Fruit fly (Drosophila melanogaster) whole organism, wandering third instar larva: ENCODE results near the gene CG31997.

Experiments used
- Abd-B ChIP-seq: fragments of >200 bp; optimal IDR thresholded peaks from 2 replicates; lab custom pipeline; 2017; ENCODE audit warnings: missing biosample characterization, missing genetic modification characterization
- CG9705 ChIP-seq: fragments of 200-800 bp; sonication (Bioruptor generic); optimal IDR thresholded peaks from 2 replicates; lab custom pipeline; 2018; ENCODE audit warnings: missing biosample characterization, mild to moderate bottlenecking, missing genetic modification characterization
- CrebA ChIP-seq: fragments of 200-800 bp; sonication (Bioruptor generic); optimal IDR thresholded peaks from 2 replicates; lab custom pipeline; 2016; ENCODE audit warnings: missing biosample characterization, mild to moderate bottlenecking, missing genetic modification characterization, borderline replicate concordance
- Dfd ChIP-seq: fragments of >200 bp; optimal IDR thresholded peaks from 2 replicates; lab custom pipeline; 2017; ENCODE audit warnings: missing biosample characterization, missing genetic modification characterization
- Dif ChIP-seq: fragments of 200-275, 200-300 bp; sonication (Bioruptor generic); optimal IDR thresholded peaks from 2 replicates; lab custom pipeline; 2018; ENCODE audit warnings: missing biosample characterization, missing genetic modification characterization; ENCODE audit not compliant: partially characterized antibody
- GATAd ChIP-seq: sonication (Bioruptor generic); optimal IDR thresholded peaks from 2 replicates; lab custom pipeline; 2016; ENCODE audit warnings: missing biosample characterization, missing genetic modification characterization
- HLH106 ChIP-seq: fragments of 200-800 bp; optimal IDR thresholded peaks from 3 replicates; lab custom pipeline; 2019; ENCODE audit warnings: missing biosample characterization, mild to moderate bottlenecking, missing genetic modification characterization, moderate library complexity
- Hnf4 ChIP-seq: fragments of 200-800 bp; sonication (Bioruptor generic); optimal IDR thresholded peaks from 2 replicates; lab custom pipeline; 2016; ENCODE audit warnings: missing biosample characterization, mild to moderate bottlenecking, missing genetic modification characterization
- Hr78 ChIP-seq: fragments of >200 bp; optimal IDR thresholded peaks from 2 replicates; lab custom pipeline; 2017; ENCODE audit warnings: missing biosample characterization, missing genetic modification characterization
- Hr83 ChIP-seq: fragments of 200-300 bp; sonication (Bioruptor generic); optimal IDR thresholded peaks from 2 replicates; lab custom pipeline; 2016; ENCODE audit warnings: missing biosample characterization, mild to moderate bottlenecking, missing genetic modification characterization, moderate library complexity; ENCODE audit not compliant: poor library complexity, severe bottlenecking
- Jra ChIP-seq: sonication (Bioruptor generic); optimal IDR thresholded peaks from 2 replicates; lab custom pipeline; 2016; ENCODE audit warnings: missing biosample characterization, missing genetic modification characterization
- Mio ChIP-seq: sonication (Bioruptor generic); optimal IDR thresholded peaks from 2 replicates; lab custom pipeline; 2016; ENCODE audit warnings: missing biosample characterization, missing genetic modification characterization
- Myc ChIP-seq: fragments of >200 bp; optimal IDR thresholded peaks from 2 replicates; lab custom pipeline; 2017
- N ChIP-seq: fragments of >200 bp; optimal IDR thresholded peaks from 2 replicates; lab custom pipeline; 2018; ENCODE audit warnings: missing biosample characterization, missing external identifiers, missing genetic modification characterization
- OdsH ChIP-seq: fragments of 200-800 bp; sonication (Bioruptor generic); optimal IDR thresholded peaks from 2 replicates; lab custom pipeline; 2016; ENCODE audit warnings: missing biosample characterization, mild to moderate bottlenecking, missing genetic modification characterization
- Rel ChIP-seq, 2 experiments: fragments of 200-800 bp; sonication (Bioruptor generic) in 1 of 2; optimal IDR thresholded peaks; 2 replicates in 1 of 2; 3 replicates in 1 of 2; lab custom pipeline; 2016 to 2019; ENCODE audit warnings: mild to moderate bottlenecking in 2 of 2, missing biosample characterization in 2 of 2, missing genetic modification characterization in 2 of 2, moderate library complexity in 1 of 2
- Sp1 ChIP-seq: fragments of 200-800 bp; sonication (Bioruptor generic); optimal IDR thresholded peaks from 3 replicates; lab custom pipeline; 2019; ENCODE audit warnings: missing biosample characterization, mild to moderate bottlenecking, missing genetic modification characterization, moderate library complexity
- Vsx2 ChIP-seq: fragments of 200-300, 225-300 bp; sonication (Bioruptor generic); optimal IDR thresholded peaks from 2 replicates; lab custom pipeline; 2018; ENCODE audit warnings: missing biosample characterization, missing genetic modification characterization; ENCODE audit not compliant: partially characterized antibody
- dl ChIP-seq, 2 experiments: fragments of 175-275, 200-275 bp in 1 of 2; fragments of 200-275 bp in 1 of 2; sonication (Bioruptor generic); optimal IDR thresholded peaks; lab custom pipeline; 2018; ENCODE audit warnings: mild to moderate bottlenecking in 2 of 2, missing biosample characterization in 2 of 2, missing genetic modification characterization in 2 of 2, moderate library complexity in 2 of 2; ENCODE audit not compliant: partially characterized antibody in 2 of 2, insufficient read depth in 1 of 2
- dmrt93B ChIP-seq: fragments of 200-800 bp; sonication (Bioruptor generic); optimal IDR thresholded peaks from 2 replicates; lab custom pipeline; 2018; ENCODE audit warnings: missing biosample characterization, mild to moderate bottlenecking, missing genetic modification characterization
- dsf ChIP-seq: sonication (Bioruptor generic); optimal IDR thresholded peaks from 2 replicates; lab custom pipeline; 2016; ENCODE audit warnings: missing biosample characterization, missing genetic modification characterization, borderline replicate concordance
- ey ChIP-seq: fragments of 200-800 bp; sonication (Bioruptor generic); optimal IDR thresholded peaks from 2 replicates; lab custom pipeline; 2016; ENCODE audit warnings: missing biosample characterization, missing genetic modification characterization
- foxo ChIP-seq, 2 experiments: fragments of 200-800 bp; sonication (Bioruptor generic); optimal IDR thresholded peaks; 2 replicates in 1 of 2; 3 replicates in 1 of 2; lab custom pipeline; 2016 to 2017; ENCODE audit warnings: missing biosample characterization in 2 of 2, missing genetic modification characterization in 2 of 2
- fru ChIP-seq: fragments of 200-800 bp; sonication (Bioruptor generic); optimal IDR thresholded peaks from 3 replicates; lab custom pipeline; 2016; ENCODE audit warnings: missing biosample characterization, mild to moderate bottlenecking, missing genetic modification characterization
- h ChIP-seq: fragments of 200-800 bp; sonication (Bioruptor generic); optimal IDR thresholded peaks from 3 replicates; lab custom pipeline; 2016; ENCODE audit warnings: missing biosample characterization, mild to moderate bottlenecking, missing genetic modification characterization
- jim ChIP-seq: fragments of 175-275, 200-325 bp; sonication (Bioruptor generic); optimal IDR thresholded peaks from 2 replicates; lab custom pipeline; 2016; ENCODE audit warnings: missing biosample characterization, mild to moderate bottlenecking, missing genetic modification characterization
- sage ChIP-seq: fragments of 200-800 bp; sonication (Bioruptor generic); optimal IDR thresholded peaks from 2 replicates; lab custom pipeline; 2016; ENCODE audit warnings: missing biosample characterization, mild to moderate bottlenecking, missing genetic modification characterization
- sv ChIP-seq: fragments of 200-800 bp; sonication (Bioruptor generic); optimal IDR thresholded peaks from 3 replicates; lab custom pipeline; 2016; ENCODE audit warnings: missing biosample characterization, missing genetic modification characterization
- usp ChIP-seq: fragments of >200 bp; optimal IDR thresholded peaks from 2 replicates; lab custom pipeline; 2017; ENCODE audit warnings: missing biosample characterization, missing genetic modification characterization
- woc ChIP-seq: sonication (Bioruptor generic); optimal IDR thresholded peaks from 2 replicates; lab custom pipeline; 2016; ENCODE audit warnings: missing biosample characterization, mild to moderate bottlenecking, missing genetic modification characterization

The CG31997 gene

DNA sequence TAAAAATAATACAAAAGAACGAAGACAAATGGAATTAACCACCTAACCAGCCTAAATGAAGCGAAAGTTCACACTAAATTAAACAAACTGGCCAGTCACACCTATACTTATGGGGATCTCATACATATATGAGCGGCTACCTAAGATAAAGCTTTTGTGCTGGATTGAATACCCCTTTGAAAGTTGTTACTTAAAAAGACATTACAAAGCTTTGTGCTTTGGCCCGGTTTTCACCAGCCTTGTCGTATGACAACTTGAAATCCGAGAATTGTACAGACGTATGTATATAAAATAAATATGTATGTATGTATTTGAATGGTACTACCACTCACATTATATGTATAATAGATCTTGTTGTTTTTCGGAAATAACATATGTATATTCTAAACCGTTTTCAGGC is at the start of gene CG31997:
Gene CG31997, minus strand, starts transcription at position 84 of the 400 bp plus-strand sequence.
- no peak for TF ChIP-seq Mio
- TF ChIP-seq fru = peak; percentile 80
- TF ChIP-seq dl (GFP tag; optimal IDR thresholded peaks at IDR 0.05; lab: Kevin White, UChicago; ENCODE audit: insufficient read depth in 1 of 2, partially characterized antibody in 2 of 2) = no peak
- no peak for TF ChIP-seq sage (GFP tag; lab: Kevin White, UChicago)
- no peak for TF ChIP-seq CrebA (GFP tag; lab: Kevin White, UChicago)
- no peak for TF ChIP-seq foxo (GFP tag; optimal IDR thresholded peaks at IDR 0.05; lab: Kevin White, UChicago)

DNA sequence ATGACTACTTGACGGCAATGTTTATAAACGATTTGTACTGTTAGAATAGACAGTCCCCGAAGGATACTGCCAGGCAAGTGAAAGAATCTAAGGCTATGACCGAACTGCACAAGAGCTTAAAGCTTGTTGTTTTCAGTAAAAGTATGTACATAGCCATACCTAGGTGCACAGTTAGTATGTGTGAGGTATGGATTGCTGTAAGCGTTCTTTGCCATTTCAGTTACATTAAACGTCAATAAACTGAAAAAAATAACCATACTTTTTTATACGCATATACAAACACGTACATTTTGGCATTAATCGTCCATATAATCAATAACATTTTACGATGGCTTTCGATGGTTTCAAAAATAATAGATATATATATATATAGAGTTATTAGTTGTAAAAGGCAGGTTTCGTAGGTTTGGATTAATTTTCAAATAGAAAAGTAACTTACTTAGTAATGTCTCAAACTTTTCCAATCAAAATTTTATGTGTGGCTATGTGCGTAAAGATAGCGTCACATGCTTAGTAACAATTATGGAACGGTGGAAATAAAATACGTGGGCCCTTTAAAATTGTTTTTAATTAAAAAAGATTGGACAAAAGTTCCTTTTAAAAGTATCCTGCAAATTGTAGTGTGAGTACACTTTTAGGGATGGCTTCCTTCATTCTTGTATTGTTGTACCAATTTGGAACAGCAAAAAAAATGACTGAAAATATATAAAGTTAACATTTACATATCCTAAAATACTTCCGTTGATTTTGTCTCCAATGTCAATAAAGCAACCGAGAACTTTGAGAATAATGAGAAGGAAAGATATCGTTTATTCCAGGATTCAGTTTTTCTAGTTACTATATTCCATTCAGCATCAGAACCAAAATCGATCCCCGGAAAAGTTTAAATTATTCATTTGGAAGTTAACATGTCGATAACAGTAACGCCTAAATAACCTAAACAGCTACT is 37.8 kb upstream of the CG31997 start, which contains the start of gene Abcd1:
Gene Abcd1, minus strand, starts transcription at position 444 of the 949 bp plus-strand sequence.
- TF ChIP-seq woc (GFP tag; lab: Kevin White, UChicago) (peak; percentile 69), Hr83 (GFP tag; lab: Kevin White, UChicago) (no peak), N (GFP tag; lab: Kevin White, UChicago) (peak; percentile 52)

DNA sequence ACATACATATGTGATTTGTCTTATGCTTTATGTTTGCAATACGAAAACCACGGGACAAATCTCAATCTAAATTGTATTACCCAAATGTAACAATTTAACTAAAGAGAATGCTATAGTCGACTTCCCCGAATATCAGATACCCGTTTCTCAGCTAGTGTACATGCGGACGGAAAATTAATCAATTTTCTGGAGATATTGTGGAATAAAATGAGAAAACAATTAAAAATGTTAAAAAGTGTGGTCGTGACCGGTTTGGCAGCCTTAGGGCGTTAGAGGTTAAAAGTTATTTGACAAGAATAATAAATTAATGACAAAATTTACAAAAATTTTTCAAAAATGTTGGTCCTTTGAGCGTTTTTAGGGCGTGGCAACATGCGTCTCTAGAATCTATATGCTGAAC is 36.7 kb upstream of the CG31997 start:
- no peak for TF ChIP-seq Myc (lab: Kevin White, UChicago)
- no peak for TF ChIP-seq foxo (GFP tag; optimal IDR thresholded peaks at IDR 0.05; lab: Kevin White, UChicago)
- TF ChIP-seq Vsx2 (GFP tag; lab: Kevin White, UChicago) = no peak
- no peak for TF ChIP-seq ey
- TF ChIP-seq Dif (GFP tag; lab: Kevin White, UChicago) = no peak
- no peak for TF ChIP-seq Dfd (GFP tag; lab: Kevin White, UChicago)
- no peak for TF ChIP-seq Rel (GFP tag; optimal IDR thresholded peaks at IDR 0.05; lab: Kevin White, UChicago)
- TF ChIP-seq Rel (tag; optimal IDR thresholded peaks at IDR 0.05; lab: Kevin White, UChicago) = no peak
- no peak for TF ChIP-seq Jra
- no peak for TF ChIP-seq GATAd (GFP tag; lab: Kevin White, UChicago)
- TF ChIP-seq Abd-B (GFP tag; lab: Kevin White, UChicago) = no peak
- TF ChIP-seq HLH106 (tag; lab: Kevin White, UChicago) = no peak
- TF ChIP-seq Sp1 (GFP tag; lab: Kevin White, UChicago) = no peak
- TF ChIP-seq woc (GFP tag; lab: Kevin White, UChicago) = no peak
- no peak for TF ChIP-seq Hnf4 (GFP tag; lab: Kevin White, UChicago)
- no peak for TF ChIP-seq sage (GFP tag; lab: Kevin White, UChicago)
- no peak for TF ChIP-seq CG9705 (GFP tag; lab: Kevin White, UChicago)
- TF ChIP-seq OdsH (GFP tag; lab: Kevin White, UChicago) = no peak
- TF ChIP-seq usp (GFP tag; lab: Kevin White, UChicago) = no peak
- no peak for TF ChIP-seq h (GFP tag; lab: Kevin White, UChicago)

DNA sequence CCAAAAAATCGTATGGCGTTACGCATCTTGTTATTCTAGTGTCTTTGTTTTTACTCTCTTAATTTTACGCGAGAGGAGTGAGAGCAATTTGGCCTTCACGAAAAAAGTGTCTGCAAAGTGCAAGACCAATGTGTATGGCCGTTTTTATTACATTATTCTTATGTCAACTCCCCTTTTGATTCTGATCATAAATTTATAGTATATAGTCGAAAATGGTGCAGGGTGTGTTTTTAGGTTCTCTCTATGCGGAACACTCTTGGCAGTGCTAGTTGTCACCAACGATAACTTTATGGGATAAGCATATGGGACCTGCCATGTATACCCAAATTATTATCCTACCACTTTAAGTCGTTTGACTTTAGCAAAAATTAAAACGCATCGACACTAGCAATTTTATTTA is 27.8 kb upstream of the CG31997 start:
- TF ChIP-seq fru = no peak
- TF ChIP-seq jim = no peak
- no peak for TF ChIP-seq N (GFP tag; lab: Kevin White, UChicago)
- no peak for TF ChIP-seq usp (GFP tag; lab: Kevin White, UChicago)
- TF ChIP-seq foxo (GFP tag; optimal IDR thresholded peaks at IDR 0.05; lab: Kevin White, UChicago) = no peak
- TF ChIP-seq Jra = no peak
- no peak for TF ChIP-seq dmrt93B
- no peak for TF ChIP-seq sv (GFP tag; lab: Kevin White, UChicago)
- TF ChIP-seq ey = no peak
- no peak for TF ChIP-seq Hr78 (GFP tag; lab: Kevin White, UChicago)
- no peak for TF ChIP-seq dl (GFP tag; optimal IDR thresholded peaks at IDR 0.05; lab: Kevin White, UChicago; ENCODE audit: insufficient read depth in 1 of 2, partially characterized antibody in 2 of 2)
- no peak for TF ChIP-seq dsf
- TF ChIP-seq sage (GFP tag; lab: Kevin White, UChicago) = no peak
- TF ChIP-seq CrebA (GFP tag; lab: Kevin White, UChicago) = no peak
